Fruit fly (Drosophila melanogaster) whole organism, embryonic: Measurements from ENCODE around the gene CenB1A.

Experiments
- Bteb2 ChIP-seq: fragments of 200-800 bp; sonication (Bioruptor generic); optimal IDR thresholded peaks from 2 replicates; lab custom pipeline; 2016; ENCODE audit warnings: missing biosample characterization, missing genetic modification characterization
- CG12155 ChIP-seq: fragments of 200-800 bp; sonication (Bioruptor generic); optimal IDR thresholded peaks from 3 replicates; lab custom pipeline; 2016; ENCODE audit warnings: missing biosample characterization, missing genetic modification characterization
- CG13424 ChIP-seq: fragments of 200-800 bp; sonication (Bioruptor generic); optimal IDR thresholded peaks from 2 replicates; lab custom pipeline; 2019; ENCODE audit warnings: missing biosample characterization, mild to moderate bottlenecking, missing genetic modification characterization, moderate library complexity
- CG15514 ChIP-seq: fragments of 200-800 bp; sonication (Bioruptor generic); optimal IDR thresholded peaks from 3 replicates; lab custom pipeline; 2017; ENCODE audit warnings: missing biosample characterization, missing genetic modification characterization, mild to moderate bottlenecking, moderate library complexity, missing genetic modification reagents
- CG16863 ChIP-seq: fragments of 200-800 bp; sonication (Bioruptor generic); optimal IDR thresholded peaks from 3 replicates; lab custom pipeline; 2016; ENCODE audit warnings: missing biosample characterization, missing genetic modification characterization
- CG17568 ChIP-seq: fragments of 200-800 bp; sonication (Bioruptor generic); optimal IDR thresholded peaks from 2 replicates; lab custom pipeline; 2018; ENCODE audit warnings: missing biosample characterization, mild to moderate bottlenecking, missing genetic modification characterization, moderate library complexity
- CG17802 ChIP-seq: fragments of 200-800 bp; sonication (Bioruptor generic); optimal IDR thresholded peaks from 2 replicates; lab custom pipeline; 2018; ENCODE audit warnings: missing biosample characterization, mild to moderate bottlenecking, missing genetic modification characterization, moderate library complexity
- CG31388 ChIP-seq: fragments of 200-800 bp; sonication (Bioruptor generic); optimal IDR thresholded peaks from 2 replicates; lab custom pipeline; 2016; ENCODE audit warnings: missing biosample characterization, missing genetic modification characterization
- CG32772 ChIP-seq: fragments of 200-800 bp; sonication (Bioruptor generic); IDR thresholded peaks from 2 replicates; pipeline ENCODE4 v1.3.6; 2022; ENCODE audit warnings: missing biosample characterization, missing genetic modification characterization
- CG3407 ChIP-seq: fragments of 200-800 bp; sonication (Bioruptor generic); optimal IDR thresholded peaks from 2 replicates; lab custom pipeline; 2018; ENCODE audit warnings: missing biosample characterization, mild to moderate bottlenecking, missing genetic modification characterization
- CG34376 ChIP-seq: fragments of 200-800 bp; sonication (Bioruptor generic); optimal IDR thresholded peaks from 2 replicates; lab custom pipeline; 2018; ENCODE audit warnings: missing biosample characterization, mild to moderate bottlenecking, missing genetic modification characterization
- CG3726 ChIP-seq: fragments of 200-800 bp; sonication (Bioruptor generic); IDR thresholded peaks from 3 replicates; pipeline ENCODE4, ENCODE4 v1.3.6; 2022; ENCODE audit warnings: missing biosample characterization, missing genetic modification characterization
- CG4404 ChIP-seq: fragments of 200-800 bp; sonication (Bioruptor generic); IDR thresholded peaks from 2 replicates; pipeline ENCODE4 v1.3.6; 2022; ENCODE audit warnings: missing biosample characterization, missing genetic modification characterization
- CG4617 ChIP-seq: fragments of 200-800 bp; sonication (Bioruptor generic); optimal IDR thresholded peaks from 3 replicates; lab custom pipeline; 2016; ENCODE audit warnings: missing biosample characterization, missing genetic modification characterization, borderline replicate concordance
- CG6854 ChIP-seq: fragments of 200-800 bp; sonication (Bioruptor generic); optimal IDR thresholded peaks from 3 replicates; lab custom pipeline; 2017; ENCODE audit warnings: missing biosample characterization, mild to moderate bottlenecking, missing genetic modification characterization
- CG8281 ChIP-seq: fragments of 200-800 bp; sonication (Bioruptor generic); optimal IDR thresholded peaks from 2 replicates; lab custom pipeline; 2018; ENCODE audit warnings: missing biosample characterization, mild to moderate bottlenecking, missing genetic modification characterization, moderate library complexity
- CG8478 ChIP-seq: fragments of >200 bp; optimal IDR thresholded peaks from 2 replicates; lab custom pipeline; 2018
- CG9215 ChIP-seq: fragments of 200-800 bp; sonication (Bioruptor generic); IDR thresholded peaks from 2 replicates; pipeline ENCODE4 v1.3.6; 2022; ENCODE audit warnings: missing biosample characterization, missing genetic modification characterization
- CG9437 ChIP-seq: fragments of 200-800 bp; sonication (Bioruptor generic); optimal IDR thresholded peaks from 2 replicates; lab custom pipeline; 2018; ENCODE audit warnings: missing biosample characterization, mild to moderate bottlenecking, missing genetic modification characterization
- Dek ChIP-seq: fragments of 200-800 bp; sonication (Bioruptor generic); optimal IDR thresholded peaks from 3 replicates; lab custom pipeline; 2019; ENCODE audit warnings: missing biosample characterization, mild to moderate bottlenecking, missing genetic modification characterization, moderate library complexity
- Hsf ChIP-seq: fragments of 200-800 bp; sonication (Bioruptor generic); optimal IDR thresholded peaks from 3 replicates; lab custom pipeline; 2016; ENCODE audit warnings: missing biosample characterization, missing genetic modification characterization
- Kr ChIP-seq: fragments of 200-800 bp; sonication (Bioruptor generic); optimal IDR thresholded peaks from 2 replicates; lab custom pipeline; 2017; ENCODE audit warnings: missing biosample characterization, mild to moderate bottlenecking, missing genetic modification characterization
- NFAT ChIP-seq: fragments of 200-800 bp; sonication (Bioruptor generic); IDR thresholded peaks from 2 replicates; pipeline ENCODE4 v1.3.6; 2022; ENCODE audit warnings: missing biosample characterization, missing genetic modification characterization
- Neu2 ChIP-seq: fragments of 200-800 bp; sonication (Bioruptor generic); optimal IDR thresholded peaks from 3 replicates; lab custom pipeline; 2016; ENCODE audit warnings: missing biosample characterization, missing genetic modification characterization, borderline replicate concordance
- Nf-YB ChIP-seq: fragments of 200-800 bp; sonication (Bioruptor generic); optimal IDR thresholded peaks from 3 replicates; lab custom pipeline; 2019; ENCODE audit warnings: missing biosample characterization, mild to moderate bottlenecking, missing genetic modification characterization, moderate library complexity
- Nf-YC ChIP-seq: fragments of 200-800 bp; optimal IDR thresholded peaks from 3 replicates; lab custom pipeline; 2019; ENCODE audit warnings: missing biosample characterization, mild to moderate bottlenecking, missing genetic modification characterization, moderate library complexity
- Rfx ChIP-seq: fragments of 200-800 bp; sonication (Bioruptor generic); IDR thresholded peaks from 2 replicates; pipeline ENCODE4 v1.3.6; 2022; ENCODE audit warnings: missing biosample characterization, missing genetic modification characterization
- Sin3A ChIP-seq: fragments of >200 bp; optimal IDR thresholded peaks from 2 replicates; lab custom pipeline; 2018
- ac ChIP-seq: fragments of 200-800 bp; sonication (Bioruptor generic); optimal IDR thresholded peaks from 3 replicates; lab custom pipeline; 2017; ENCODE audit warnings: missing biosample characterization, mild to moderate bottlenecking, missing genetic modification characterization
- al ChIP-seq: fragments of 200-800 bp; sonication (Bioruptor generic); IDR thresholded peaks from 2 replicates; pipeline ENCODE4 v1.3.6; 2022; ENCODE audit warnings: missing biosample characterization, missing genetic modification characterization
- ash1 ChIP-seq: fragments of 200-800 bp; sonication (Bioruptor generic); optimal IDR thresholded peaks from 2 replicates; lab custom pipeline; 2018; ENCODE audit warnings: missing biosample characterization, mild to moderate bottlenecking, missing genetic modification characterization
- caup ChIP-seq: fragments of 200-800 bp; sonication (Bioruptor generic); optimal IDR thresholded peaks from 3 replicates; lab custom pipeline; 2017; ENCODE audit warnings: missing biosample characterization, mild to moderate bottlenecking, missing genetic modification characterization, moderate library complexity; ENCODE audit not compliant: severe bottlenecking
- chm ChIP-seq: fragments of 200-800 bp; sonication (Bioruptor generic); IDR thresholded peaks from 2 replicates; pipeline ENCODE4 v1.3.6; 2022; ENCODE audit warnings: missing biosample characterization, missing genetic modification characterization
- hb ChIP-seq: fragments of 200-800 bp; sonication (Bioruptor generic); IDR thresholded peaks from 3 replicates; pipeline ENCODE4 v1.3.6; 2022; ENCODE audit warnings: missing biosample characterization, missing genetic modification characterization; ENCODE audit not compliant: partially characterized antibody
- hth ChIP-seq: fragments of >200 bp; optimal IDR thresholded peaks from 2 replicates; lab custom pipeline; 2017; ENCODE audit warnings: inconsistent platforms
- lola ChIP-seq, 3 experiments: fragments of >200 bp in 2 of 3; fragments of 200-800 bp in 1 of 3; sonication (Bioruptor generic) in 1 of 3; optimal IDR thresholded peaks; 2 replicates each; lab custom pipeline; 2017 to 2019; ENCODE audit warnings: missing biosample characterization in 3 of 3, missing genetic modification characterization in 3 of 3, mild to moderate bottlenecking in 1 of 3, moderate library complexity in 1 of 3
- mam ChIP-seq: fragments of 200-800 bp; sonication (Bioruptor generic); optimal IDR thresholded peaks from 3 replicates; lab custom pipeline; 2016; ENCODE audit warnings: missing biosample characterization, missing genetic modification characterization
- pfk ChIP-seq: fragments of 200-800 bp; sonication (Bioruptor generic); optimal IDR thresholded peaks from 2 replicates; lab custom pipeline; 2018; ENCODE audit warnings: missing biosample characterization, mild to moderate bottlenecking, missing genetic modification characterization, moderate library complexity
- prd ChIP-seq, 3 experiments: fragments of >200 bp in 2 of 3; fragments of 200-800 bp in 1 of 3; sonication (Bioruptor generic) in 1 of 3; optimal IDR thresholded peaks in 2 of 3; IDR thresholded peaks in 1 of 3; 2 replicates in 2 of 3; 3 replicates in 1 of 3; pipeline versions ENCODE4 v1.3.6 to Lab custom; 2017 to 2022; ENCODE audit warnings: missing biosample characterization in 1 of 3, missing genetic modification characterization in 1 of 3
- run ChIP-seq: fragments of 200-800 bp; sonication (Bioruptor generic); optimal IDR thresholded peaks from 3 replicates; lab custom pipeline; 2018; ENCODE audit warnings: missing biosample characterization, mild to moderate bottlenecking, missing genetic modification characterization
- sc ChIP-seq, 3 experiments: fragments of >200 bp in 2 of 3; fragments of 200-800 bp in 1 of 3; sonication (Bioruptor generic) in 1 of 3; optimal IDR thresholded peaks; 2 replicates in 2 of 3; 3 replicates in 1 of 3; lab custom pipeline; 2017; ENCODE audit warnings: mild to moderate bottlenecking in 1 of 3, missing biosample characterization in 1 of 3, missing genetic modification characterization in 1 of 3, missing genetic modification reagents in 1 of 3
- schlank ChIP-seq: fragments of 200-800 bp; sonication (Bioruptor generic); optimal IDR thresholded peaks from 2 replicates; lab custom pipeline; 2018; ENCODE audit warnings: missing biosample characterization, mild to moderate bottlenecking, missing genetic modification characterization
- seq ChIP-seq: fragments of 200-800 bp; sonication (Bioruptor generic); IDR thresholded peaks from 2 replicates; pipeline ENCODE4 v1.3.6; 2022; ENCODE audit warnings: missing biosample characterization, missing genetic modification characterization
- sob ChIP-seq: fragments of 200-800 bp; sonication (Bioruptor generic); IDR thresholded peaks from 2 replicates; pipeline ENCODE4 v1.3.6; 2022; ENCODE audit warnings: missing biosample characterization, missing genetic modification characterization
- tap ChIP-seq: fragments of 200-800 bp; optimal IDR thresholded peaks from 3 replicates; lab custom pipeline; 2019; ENCODE audit warnings: missing biosample characterization, mild to moderate bottlenecking, missing genetic modification characterization, moderate library complexity
- trem ChIP-seq: fragments of 200-800 bp; optimal IDR thresholded peaks from 3 replicates; lab custom pipeline; 2019; ENCODE audit warnings: missing biosample characterization, mild to moderate bottlenecking, missing genetic modification characterization, moderate library complexity
- trh ChIP-seq: fragments of 200-800 bp; sonication (Bioruptor generic); optimal IDR thresholded peaks from 2 replicates; lab custom pipeline; 2016; ENCODE audit warnings: missing biosample characterization, missing genetic modification characterization
- wor ChIP-seq: fragments of 200-800 bp; sonication (Bioruptor generic); IDR thresholded peaks from 2 replicates; pipeline ENCODE4 v1.3.6; 2022; ENCODE audit warnings: missing biosample characterization, missing genetic modification characterization
- z ChIP-seq: fragments of 200-800 bp; sonication (Bioruptor generic); IDR thresholded peaks from 3 replicates; pipeline ENCODE4 v1.3.6; 2022; ENCODE audit warnings: missing biosample characterization, missing genetic modification characterization
- zf30C ChIP-seq: fragments of 200-800 bp; sonication (Bioruptor generic); optimal IDR thresholded peaks from 3 replicates; lab custom pipeline; 2018; ENCODE audit warnings: missing biosample characterization, mild to moderate bottlenecking, missing genetic modification characterization

Gene CenB1A

DNA sequence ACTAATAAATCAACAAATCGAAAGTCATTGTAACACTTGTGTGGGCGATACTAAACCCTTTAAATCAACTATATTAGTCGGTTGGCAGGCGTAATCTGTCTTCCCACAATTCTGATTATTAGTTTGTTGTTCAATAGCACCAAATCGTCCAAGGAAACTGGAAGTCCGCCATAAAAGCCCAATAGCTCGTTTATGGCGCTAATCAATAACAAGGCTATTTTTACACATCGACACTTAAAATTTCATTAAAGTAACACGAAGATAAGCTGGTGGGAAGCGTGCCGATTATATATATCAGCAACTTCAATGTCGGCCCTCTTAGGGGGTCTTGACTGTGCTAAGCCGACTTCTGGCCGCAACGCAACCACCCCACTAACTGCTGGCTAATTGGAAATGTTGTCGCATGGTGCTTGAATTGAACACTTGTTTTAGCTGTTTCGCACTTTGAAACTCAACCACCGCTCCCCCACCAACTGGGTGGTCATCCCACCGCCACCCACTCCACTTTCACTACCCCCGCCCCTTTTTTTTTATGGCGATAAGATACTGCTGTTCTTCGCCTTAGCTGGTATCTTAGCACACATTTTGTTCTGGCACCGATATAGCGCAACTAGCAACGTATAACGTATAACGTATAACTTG lies 20.9 kb downstream of the CenB1A start (continued):
- TF ChIP-seq chm (GFP tag; lab: Robert Waterston, UW), result no peak
- no peak for TF ChIP-seq Kr (GFP tag; lab: Kevin White, UChicago)
- TF ChIP-seq run (tag; lab: Kevin White, UChicago), result no peak
- TF ChIP-seq schlank, result no peak
- no peak for TF ChIP-seq Nf-YB
- no peak for TF ChIP-seq CG32772
- TF ChIP-seq CG9215, result no peak
- TF ChIP-seq caup (GFP tag; lab: Kevin White, UChicago), result peak; percentile 1
- no peak for TF ChIP-seq pfk (GFP tag; lab: Kevin White, UChicago)
- TF ChIP-seq CG34376 (GFP tag; lab: Kevin White, UChicago), result peak; percentile 81
- TF ChIP-seq Dek (tag; lab: Kevin White, UChicago), result no peak
- no peak for TF ChIP-seq al (GFP tag; lab: Robert Waterston, UW)
- no peak for TF ChIP-seq CG17568 (GFP tag; lab: Kevin White, UChicago)
- TF ChIP-seq CG8281 (tag; lab: Kevin White, UChicago), result peak; percentile 12
- no peak for TF ChIP-seq CG3726
- no peak for TF ChIP-seq zf30C (GFP tag; lab: Kevin White, UChicago)
- no peak for TF ChIP-seq CG13424 (tag; lab: Kevin White, UChicago)
- TF ChIP-seq CG4404 (GFP tag; lab: Robert Waterston, UW), result no peak
- no peak for TF ChIP-seq Bteb2 (GFP tag; lab: Kevin White, UChicago)
- TF ChIP-seq CG8478 (lab: Kevin White, UChicago), result no peak
- no peak for TF ChIP-seq CG12155 (GFP tag; lab: Kevin White, UChicago)
- TF ChIP-seq ac (GFP tag; lab: Kevin White, UChicago), result no peak
- TF ChIP-seq sc (optimal IDR thresholded peaks at IDR 0.05; lab: Kevin White, UChicago), result no peak
- no peak for TF ChIP-seq sc (GFP tag; optimal IDR thresholded peaks at IDR 0.05; lab: Kevin White, UChicago)
- TF ChIP-seq CG4617 (GFP tag; lab: Kevin White, UChicago), result no peak
- no peak for TF ChIP-seq CG3407 (GFP tag; lab: Kevin White, UChicago)
- TF ChIP-seq NFAT (GFP tag; lab: Robert Waterston, UW), result no peak
- TF ChIP-seq wor (GFP tag; lab: Robert Waterston, UW), result no peak
- no peak for TF ChIP-seq sob
- TF ChIP-seq prd (optimal IDR thresholded peaks at IDR 0.05; lab: Kevin White, UChicago), result no peak
- TF ChIP-seq prd (GFP tag; IDR thresholded peaks at IDR 0.05; lab: Robert Waterston, UW), result no peak
- TF ChIP-seq CG15514 (GFP tag; lab: Kevin White, UChicago), result peak; percentile 25
- TF ChIP-seq z (GFP tag; lab: Robert Waterston, UW), result no peak
- TF ChIP-seq Nf-YC (tag; lab: Kevin White, UChicago), result no peak
- TF ChIP-seq CG16863 (GFP tag; lab: Kevin White, UChicago), result no peak
- no peak for TF ChIP-seq mam (GFP tag; lab: Kevin White, UChicago)
- TF ChIP-seq tap (tag; lab: Kevin White, UChicago), result no peak
- TF ChIP-seq CG17802 (tag; lab: Kevin White, UChicago), result no peak
- no peak for TF ChIP-seq seq
- TF ChIP-seq CG31388, result no peak
- TF ChIP-seq Rfx (GFP tag; lab: Robert Waterston, UW), result no peak
- TF ChIP-seq Neu2 (GFP tag; lab: Kevin White, UChicago), result no peak
- TF ChIP-seq hth (lab: Kevin White, UChicago), result no peak
- no peak for TF ChIP-seq trem (tag; lab: Kevin White, UChicago)
- TF ChIP-seq hb, result no peak
- TF ChIP-seq Sin3A (lab: Kevin White, UChicago), result no peak
- TF ChIP-seq CG6854 (GFP tag; lab: Kevin White, UChicago), result peak; percentile 21
- TF ChIP-seq ash1 (GFP tag; lab: Kevin White, UChicago), result no peak
- TF ChIP-seq lola (GFP tag; optimal IDR thresholded peaks at IDR 0.05; lab: Kevin White, UChicago), result no peak
- TF ChIP-seq trh (GFP tag; lab: Kevin White, UChicago), result no peak
- no peak for TF ChIP-seq CG9437 (GFP tag; lab: Kevin White, UChicago)
- TF ChIP-seq Hsf (GFP tag; lab: Kevin White, UChicago), result no peak
